Worm (Caenorhabditis elegans) whole organism, early embryonic: Measurements from ENCODE around the gene C05E4.15.

ENCODE experiments used
- B0310.2 ChIP-seq: sonication (generic microtip); optimal IDR thresholded peaks from 2 replicates; lab custom pipeline; 2016; ENCODE audit warnings: mild to moderate bottlenecking, missing genetic modification characterization, missing compliant biosample characterization
- F13C5.2 ChIP-seq: sonication (generic microtip); optimal IDR thresholded peaks from 2 replicates; lab custom pipeline; 2017; ENCODE audit warnings: mild to moderate bottlenecking, missing genetic modification characterization, inconsistent platforms, missing compliant biosample characterization
- aly-1 ChIP-seq: sonication (generic microtip); optimal IDR thresholded peaks from 2 replicates; lab custom pipeline; 2016; ENCODE audit warnings: missing genetic modification characterization, missing compliant biosample characterization
- ama-1 ChIP-seq: fragments of 150-350 bp; optimal IDR thresholded peaks from 2 replicates; lab custom pipeline; 2014
- ceh-13 ChIP-seq: fragments of 200-800 bp; sonication (Bioruptor generic); optimal IDR thresholded peaks from 2 replicates; lab custom pipeline; 2018; ENCODE audit warnings: mild to moderate bottlenecking, missing genetic modification characterization, missing compliant biosample characterization
- ceh-36 ChIP-seq: sonication (generic microtip); optimal IDR thresholded peaks from 2 replicates; lab custom pipeline; 2016; ENCODE audit warnings: missing genetic modification characterization, inconsistent platforms, missing compliant biosample characterization
- ets-7 ChIP-seq: sonication (generic microtip); optimal IDR thresholded peaks from 2 replicates; lab custom pipeline; 2016; ENCODE audit warnings: missing genotype, missing genetic modification characterization, missing compliant biosample characterization
- flt-1 ChIP-seq: fragments of 200-800 bp; sonication (Bioruptor generic); IDR thresholded peaks from 2 replicates; pipeline ENCODE4 v1.3.6; 2022; ENCODE audit warnings: missing genetic modification characterization, missing compliant biosample characterization
- hmbx-1 ChIP-seq: sonication (generic microtip); optimal IDR thresholded peaks from 2 replicates; lab custom pipeline; 2016; ENCODE audit warnings: mild to moderate bottlenecking, missing genetic modification characterization, missing compliant biosample characterization
- hmg-4 ChIP-seq: fragments of 200-800 bp; sonication (Bioruptor generic); optimal IDR thresholded peaks from 2 replicates; lab custom pipeline; 2018; ENCODE audit warnings: mild to moderate bottlenecking, missing genetic modification characterization, missing compliant biosample characterization
- hnd-1 ChIP-seq: sonication (generic microtip); optimal IDR thresholded peaks from 2 replicates; lab custom pipeline; 2016; ENCODE audit warnings: missing genetic modification characterization, missing compliant biosample characterization
- pes-1 ChIP-seq: fragments of 200-800 bp; sonication (Bioruptor generic); IDR thresholded peaks from 2 replicates; pipeline ENCODE4 v1.3.6; 2022; ENCODE audit warnings: missing genetic modification reagents, missing genetic modification characterization, missing compliant biosample characterization
- scrt-1 ChIP-seq: fragments of 200-800 bp; sonication (Bioruptor generic); IDR thresholded peaks from 2 replicates; pipeline ENCODE4 v1.3.6; 2022; ENCODE audit warnings: missing genetic modification characterization, missing compliant biosample characterization
- sea-1 ChIP-seq: fragments of 200-800 bp; sonication (Bioruptor generic); conservative IDR thresholded peaks from 2 replicates; pipeline ENCODE4 v1.3.6; 2022; ENCODE audit warnings: missing genetic modification characterization, missing compliant biosample characterization
- tbx-11 ChIP-seq: fragments of 200-800 bp; sonication (Bioruptor generic); IDR thresholded peaks from 2 replicates; pipeline ENCODE4 v1.3.6; 2022; ENCODE audit warnings: missing genetic modification characterization, missing compliant biosample characterization
- tbx-37 ChIP-seq: fragments of 200-800 bp; sonication (Bioruptor generic); conservative IDR thresholded peaks from 2 replicates; pipeline ENCODE4 v1.3.6; 2022; ENCODE audit warnings: missing genetic modification reagents, missing genetic modification characterization, missing compliant biosample characterization
- tra-4 ChIP-seq: sonication (generic microtip); optimal IDR thresholded peaks from 2 replicates; lab custom pipeline; 2017; ENCODE audit warnings: missing genetic modification characterization, missing compliant biosample characterization

Gene C05E4.15

DNA sequence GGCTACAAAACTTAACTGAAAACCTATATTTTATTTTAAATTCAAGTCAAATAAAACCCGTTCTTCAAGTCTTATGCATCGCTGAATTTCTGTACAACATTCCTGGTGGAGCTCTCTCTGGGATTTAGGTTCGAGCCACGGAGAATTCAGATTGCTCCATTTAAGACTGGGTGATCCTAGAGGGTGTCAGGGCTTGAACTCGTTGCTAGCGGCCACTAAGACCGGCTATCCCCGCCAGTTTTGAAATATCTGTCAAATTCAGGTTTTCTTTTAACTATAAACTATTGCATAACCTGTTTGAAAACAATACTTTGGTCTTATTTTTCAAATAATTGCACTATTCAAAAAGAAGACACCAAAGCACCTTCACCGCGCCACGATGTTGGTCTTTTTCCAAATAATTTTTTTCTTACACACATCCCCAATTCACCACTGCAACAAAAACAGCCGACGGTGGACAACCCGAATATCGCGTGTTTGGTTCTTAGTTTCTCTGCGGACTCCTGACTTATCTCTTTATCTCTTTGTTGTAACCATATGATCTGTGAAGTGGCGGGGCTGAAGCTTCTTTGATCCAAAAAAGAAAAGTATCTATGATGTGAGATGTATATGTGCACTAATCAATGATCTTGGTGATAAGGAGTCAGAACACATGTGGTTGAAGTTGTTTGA lies 32.2 kb downstream of the C05E4.15 start:
- no peak for TF ChIP-seq sea-1 (GFP tag; lab: Robert Waterston, UW)
- no peak for TF ChIP-seq ets-7 (tag; lab: Kevin White, UChicago)
- TF ChIP-seq hmbx-1 (tag; lab: Kevin White, UChicago) = no peak
- TF ChIP-seq hnd-1 = no peak
- no peak for TF ChIP-seq scrt-1 (GFP tag; lab: Robert Waterston, UW)

DNA sequence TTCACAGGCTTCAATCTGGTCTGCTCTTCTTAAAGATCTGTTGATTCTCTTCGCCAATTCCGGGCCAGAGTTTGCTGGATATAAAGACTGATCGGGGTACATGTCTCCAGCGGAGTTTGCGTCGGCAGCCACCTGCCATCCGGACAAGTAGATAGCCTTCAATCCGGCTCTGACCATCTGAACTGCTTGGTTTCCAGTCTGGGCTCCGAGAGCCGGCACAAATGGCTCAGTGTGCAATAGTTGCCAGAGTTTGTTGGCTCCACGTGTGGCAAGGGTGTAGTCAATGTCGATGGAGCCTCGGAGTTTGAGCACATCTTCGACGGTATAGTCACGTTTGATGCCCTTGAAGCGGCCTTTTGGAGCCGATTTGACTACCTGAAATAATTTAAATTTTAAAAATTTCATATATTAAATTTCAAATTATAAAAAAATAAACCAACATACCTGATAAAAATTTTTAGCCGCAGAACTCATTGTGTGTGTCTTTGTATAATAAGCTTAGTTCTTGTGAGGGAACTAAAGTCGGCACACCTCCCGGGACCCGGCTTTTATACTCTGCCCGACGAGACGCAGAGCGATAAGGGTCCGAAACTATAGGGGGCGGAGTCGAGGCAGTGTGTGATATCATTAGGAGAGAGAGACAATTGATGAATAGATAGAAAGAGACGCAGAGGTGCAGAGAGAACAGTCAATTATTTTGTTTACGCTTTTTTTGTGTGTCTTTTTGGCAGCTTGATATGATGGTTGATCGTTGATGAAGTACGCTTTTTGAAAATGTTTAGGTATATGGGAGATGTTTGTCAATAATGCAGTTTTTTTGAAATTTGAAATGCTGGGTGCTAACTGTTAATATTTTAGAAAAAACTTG lies 33.4 kb downstream of the C05E4.15 start, which contains the start of the genes icl-1 and srh-2:
Gene icl-1, minus strand, starts transcription at position 521 of the 868 bp plus-strand sequence.
Gene srh-2, plus strand, starts transcription at position 818 of the 868 bp plus-strand sequence.
- TF ChIP-seq tbx-37 (GFP tag; lab: Robert Waterston, UW) (no peak), tra-4 (tag; lab: Kevin White, UChicago) (no peak), scrt-1 (GFP tag; lab: Robert Waterston, UW) (no peak), flt-1 (GFP tag; lab: Robert Waterston, UW) (no peak)

DNA sequence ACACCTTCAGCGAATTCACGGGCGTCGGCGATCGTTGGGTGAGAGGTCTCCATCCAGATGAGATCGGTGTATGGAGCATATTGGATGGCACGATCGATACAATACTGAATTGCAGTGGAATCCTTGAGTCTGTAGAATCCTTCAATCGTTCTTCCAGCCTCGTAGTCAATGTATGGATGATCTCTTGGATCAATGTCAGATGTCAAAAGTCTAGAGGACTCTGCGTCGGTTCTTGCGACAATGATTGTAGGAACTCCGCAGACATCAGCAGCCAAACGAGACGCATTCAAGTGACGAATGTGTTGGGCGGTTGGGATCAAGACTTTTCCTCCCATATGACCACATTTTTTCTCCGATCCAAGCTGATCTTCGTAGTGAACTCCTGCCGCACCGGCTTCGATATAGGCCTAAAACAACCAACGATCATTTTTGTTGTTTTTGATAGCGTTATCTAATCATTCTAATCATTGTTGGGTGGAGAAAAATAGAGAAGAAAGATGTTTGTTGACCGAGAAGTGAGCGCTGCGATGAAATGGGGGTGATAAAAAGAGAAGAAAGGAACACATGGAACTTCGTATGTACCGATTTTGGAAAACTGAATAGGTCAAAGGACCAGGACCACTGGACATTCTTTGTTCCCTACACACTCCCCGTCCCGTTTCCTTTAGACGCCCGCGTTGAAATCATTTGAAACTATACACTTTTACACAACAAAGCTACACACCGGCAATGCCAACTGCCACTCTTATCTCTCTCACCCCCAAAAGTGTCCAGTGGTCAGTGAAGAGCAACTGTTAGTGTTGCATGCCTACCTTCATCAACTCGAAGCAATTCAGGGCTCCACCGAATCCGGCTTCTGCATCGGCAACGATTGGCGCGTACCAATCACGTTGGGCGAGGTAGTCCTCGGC lies 34.3 kb downstream of the C05E4.15 start:
- TF ChIP-seq tbx-37 (GFP tag; lab: Robert Waterston, UW) (no peak), ceh-36 (tag; lab: Kevin White, UChicago) (no peak), hmbx-1 (tag; lab: Kevin White, UChicago) (no peak), flt-1 (GFP tag; lab: Robert Waterston, UW) (no peak), sea-1 (GFP tag; lab: Robert Waterston, UW) (no peak), tra-4 (tag; lab: Kevin White, UChicago) (no peak), B0310.2 (tag; lab: Kevin White, UChicago) (no peak), hnd-1 (no peak), ceh-13 (no peak), pes-1 (GFP tag; lab: Robert Waterston, UW) (no peak), hmg-4 (GFP tag; lab: Kevin White, UChicago) (no peak), ets-7 (tag; lab: Kevin White, UChicago) (no peak), aly-1 (tag; lab: Kevin White, UChicago) (no peak), tbx-11 (no peak), scrt-1 (GFP tag; lab: Robert Waterston, UW) (no peak), ama-1 (lab: Kevin White, UChicago) (no peak), F13C5.2 (no peak)

DNA sequence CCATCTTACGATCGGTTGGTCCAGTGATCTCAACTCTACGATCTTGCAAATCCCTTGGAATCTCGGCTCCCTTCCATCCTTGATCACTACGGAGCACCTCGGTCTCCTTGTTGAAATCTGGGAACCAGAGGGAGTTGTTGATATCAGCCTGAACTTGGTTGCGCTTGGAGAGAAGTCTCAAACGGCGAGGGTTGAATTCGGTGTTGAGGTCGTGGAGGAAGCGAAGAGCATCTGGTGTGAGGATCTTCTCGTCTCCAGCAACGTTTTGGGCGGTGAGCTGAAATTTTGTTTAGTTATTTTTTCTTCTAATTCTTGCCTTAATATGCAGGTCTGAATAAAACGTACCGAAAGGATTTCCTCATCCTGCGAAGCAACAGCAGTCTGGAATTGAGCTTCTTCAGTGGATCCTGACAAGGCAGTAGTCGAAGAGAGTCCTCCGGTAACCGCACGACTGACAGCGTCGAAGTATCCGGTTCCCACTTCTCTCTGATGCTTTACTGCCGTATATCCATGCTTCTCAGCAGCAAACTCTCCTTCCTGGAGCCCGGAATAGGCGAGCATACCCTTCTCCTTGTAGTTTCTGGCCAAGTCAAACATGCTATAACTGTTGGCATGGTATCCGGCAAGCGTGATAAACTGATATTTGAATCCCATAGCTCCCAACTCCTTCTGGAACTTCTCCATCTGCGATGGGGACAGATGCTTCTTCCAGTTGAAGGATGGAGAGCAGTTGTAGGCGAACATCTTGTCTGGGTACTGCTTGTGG lies 35.1 kb downstream of the C05E4.15 start:
- no peak for TF ChIP-seq hmbx-1 (tag; lab: Kevin White, UChicago)
- TF ChIP-seq aly-1 (tag; lab: Kevin White, UChicago) = peak; percentile 12
- no peak for TF ChIP-seq tbx-37 (GFP tag; lab: Robert Waterston, UW)
- TF ChIP-seq flt-1 (GFP tag; lab: Robert Waterston, UW) = no peak
- TF ChIP-seq hmg-4 (GFP tag; lab: Kevin White, UChicago) = no peak
- no peak for TF ChIP-seq B0310.2 (tag; lab: Kevin White, UChicago)
- TF ChIP-seq ets-7 (tag; lab: Kevin White, UChicago) = no peak
- TF ChIP-seq ceh-36 (tag; lab: Kevin White, UChicago) = no peak

DNA sequence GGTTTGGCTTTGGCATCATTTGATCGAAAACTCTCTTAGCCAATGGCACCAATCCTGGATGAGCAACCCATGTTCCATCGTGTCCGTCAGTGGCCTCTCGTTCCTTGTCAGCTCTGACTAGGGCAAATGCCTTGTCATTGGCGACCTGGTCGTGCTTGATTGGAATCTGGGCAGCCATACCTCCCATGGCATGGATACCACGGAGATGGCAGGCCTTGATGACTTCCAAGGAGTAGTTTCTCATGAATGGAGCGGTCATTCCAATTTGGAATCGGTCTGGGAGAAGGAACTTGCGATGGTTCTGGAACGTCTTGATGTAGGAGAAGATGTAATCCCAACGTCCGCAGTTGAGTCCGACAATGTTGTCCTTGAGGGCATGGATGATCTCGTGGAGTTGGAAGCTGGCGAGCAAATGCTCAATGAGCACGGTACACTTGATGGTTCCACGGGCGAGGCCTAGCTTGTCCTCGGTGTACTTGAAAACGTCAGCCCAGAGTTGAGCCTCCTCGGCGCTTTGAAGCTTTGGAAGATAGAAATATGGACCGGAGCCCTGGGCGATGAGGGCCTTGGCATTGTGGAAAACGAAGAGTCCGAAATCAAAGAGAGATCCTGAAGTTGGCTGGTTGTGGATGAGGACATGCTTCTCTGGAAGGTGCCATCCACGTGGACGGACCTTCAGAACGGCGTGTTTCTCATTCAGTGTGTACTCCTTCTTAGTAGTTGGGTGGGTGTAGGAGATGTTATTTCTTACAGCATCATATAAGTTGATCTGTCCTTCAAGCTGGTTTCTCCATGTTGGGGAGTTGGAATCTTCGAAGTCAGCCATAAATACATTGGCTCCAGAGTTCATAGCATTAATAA lies 36.0 kb downstream of the C05E4.15 start:
- TF ChIP-seq hnd-1 (no peak), scrt-1 (GFP tag; lab: Robert Waterston, UW) (no peak), tbx-11 (no peak), F13C5.2 (no peak), sea-1 (GFP tag; lab: Robert Waterston, UW) (no peak), hmbx-1 (tag; lab: Kevin White, UChicago) (no peak), tbx-37 (GFP tag; lab: Robert Waterston, UW) (no peak), pes-1 (GFP tag; lab: Robert Waterston, UW) (no peak), aly-1 (tag; lab: Kevin White, UChicago) (no peak), tra-4 (tag; lab: Kevin White, UChicago) (no peak), ama-1 (lab: Kevin White, UChicago) (no peak), B0310.2 (tag; lab: Kevin White, UChicago) (no peak), flt-1 (GFP tag; lab: Robert Waterston, UW) (no peak), ets-7 (tag; lab: Kevin White, UChicago) (no peak), hmg-4 (GFP tag; lab: Kevin White, UChicago) (no peak), ceh-36 (tag; lab: Kevin White, UChicago) (no peak)
